Fruit fly (Drosophila melanogaster): ENCODE measurements around the gene Nup153.

dm6 chrX:16586178-16586890, 12.7 kb upstream of the Nup153 start:
- TF ChIP-seq h (optimal IDR thresholded peaks at IDR 0.05) = no peak
- no peak for TF ChIP-seq insv (optimal IDR thresholded peaks at IDR 0.05)
- no peak for TF ChIP-seq Myc (optimal IDR thresholded peaks at IDR 0.05)
- no peak for TF ChIP-seq psq (optimal IDR thresholded peaks at IDR 0.05)
- no peak for TF ChIP-seq ttk (optimal IDR thresholded peaks at IDR 0.05)
